Fruit fly (Drosophila melanogaster) whole organism, embryonic: ENCODE results near the gene Fas3.

ENCODE experiments used
- Awh ChIP-seq: fragments of 200-800 bp; sonication (Bioruptor generic); IDR thresholded peaks from 2 replicates; pipeline ENCODE4, ENCODE4 v1.3.6; 2022; ENCODE audit warnings: missing biosample characterization, missing genetic modification characterization
- B-H2 ChIP-seq: fragments of 200-800 bp; sonication (Bioruptor generic); optimal IDR thresholded peaks from 2 replicates; lab custom pipeline; 2018; ENCODE audit warnings: missing biosample characterization, mild to moderate bottlenecking, missing genetic modification characterization
- Blimp-1 ChIP-seq: fragments of 200-800 bp; sonication (Bioruptor generic); optimal IDR thresholded peaks from 3 replicates; lab custom pipeline; 2018; ENCODE audit warnings: missing biosample characterization, missing genetic modification characterization, mild to moderate bottlenecking, moderate library complexity, missing genetic modification reagents
- CG10959 ChIP-seq: fragments of 200-800 bp; sonication (Bioruptor generic); IDR thresholded peaks from 2 replicates; pipeline ENCODE4 v1.3.6; 2022; ENCODE audit warnings: missing biosample characterization, missing genetic modification characterization
- CG11504 ChIP-seq: fragments of 200-800 bp; sonication (Bioruptor generic); optimal IDR thresholded peaks from 3 replicates; lab custom pipeline; 2019; ENCODE audit warnings: missing biosample characterization, mild to moderate bottlenecking, missing genetic modification characterization, moderate library complexity
- CG11695 ChIP-seq: fragments of 200-800 bp; sonication (Bioruptor generic); IDR thresholded peaks from 3 replicates; pipeline ENCODE4 v1.3.6; 2022; ENCODE audit warnings: missing biosample characterization, missing genetic modification characterization
- CG11696 ChIP-seq: fragments of 200-800 bp; sonication (Bioruptor generic); IDR thresholded peaks from 2 replicates; pipeline ENCODE4 v1.3.6; 2022; ENCODE audit warnings: missing biosample characterization, missing genetic modification characterization
- CG12071 ChIP-seq: fragments of 200-800 bp; sonication (Bioruptor generic); optimal IDR thresholded peaks from 3 replicates; lab custom pipeline; 2018; ENCODE audit warnings: missing biosample characterization, mild to moderate bottlenecking, missing genetic modification characterization
- CG12236 ChIP-seq: fragments of 200-800 bp; sonication (Bioruptor generic); optimal IDR thresholded peaks from 2 replicates; lab custom pipeline; 2016; ENCODE audit warnings: missing biosample characterization, missing genetic modification characterization
- CG13123 ChIP-seq: fragments of 200-800 bp; sonication (Bioruptor generic); optimal IDR thresholded peaks from 2 replicates; lab custom pipeline; 2016; ENCODE audit warnings: missing biosample characterization, missing genetic modification characterization
- CG13894 ChIP-seq: fragments of 200-800 bp; sonication (Bioruptor generic); optimal IDR thresholded peaks from 3 replicates; lab custom pipeline; 2018; ENCODE audit warnings: missing biosample characterization, mild to moderate bottlenecking, missing genetic modification characterization, moderate library complexity
- CG1832 ChIP-seq: fragments of 200-800 bp; sonication (Bioruptor generic); optimal IDR thresholded peaks from 2 replicates; lab custom pipeline; 2017; ENCODE audit warnings: missing biosample characterization, mild to moderate bottlenecking, missing genetic modification characterization, inconsistent platforms
- CG18764 ChIP-seq: fragments of 200-800 bp; sonication (Bioruptor generic); optimal IDR thresholded peaks from 3 replicates; lab custom pipeline; 2016; ENCODE audit warnings: missing biosample characterization, missing genetic modification characterization
- CG2202 ChIP-seq: fragments of 200-800 bp; sonication (Bioruptor generic); optimal IDR thresholded peaks from 2 replicates; lab custom pipeline; 2018; ENCODE audit warnings: missing biosample characterization, mild to moderate bottlenecking, missing genetic modification characterization
- CG2712 ChIP-seq: fragments of 200-800 bp; optimal IDR thresholded peaks from 3 replicates; lab custom pipeline; 2019; ENCODE audit warnings: missing biosample characterization, mild to moderate bottlenecking, missing genetic modification characterization, moderate library complexity
- CG31441 ChIP-seq: fragments of 200-800 bp; sonication (Bioruptor generic); IDR thresholded peaks from 2 replicates; pipeline ENCODE4 v1.3.6; 2022; ENCODE audit warnings: missing biosample characterization, missing genetic modification characterization
- CG4404 ChIP-seq: fragments of 200-800 bp; sonication (Bioruptor generic); IDR thresholded peaks from 2 replicates; pipeline ENCODE4 v1.3.6; 2022; ENCODE audit warnings: missing biosample characterization, missing genetic modification characterization
- CG7372 ChIP-seq: fragments of 200-800 bp; sonication (Bioruptor generic); IDR thresholded peaks from 2 replicates; pipeline ENCODE4 v1.3.6; 2022; ENCODE audit warnings: missing biosample characterization, missing genetic modification characterization
- CG7963 ChIP-seq: fragments of 200-800 bp; sonication (Bioruptor generic); IDR thresholded peaks from 3 replicates; pipeline ENCODE4 v1.3.6; 2022; ENCODE audit warnings: missing biosample characterization, missing genetic modification characterization; ENCODE audit not compliant: partially characterized antibody
- CG8478 ChIP-seq: fragments of >200 bp; optimal IDR thresholded peaks from 2 replicates; lab custom pipeline; 2018
- CG9215 ChIP-seq: fragments of 200-800 bp; sonication (Bioruptor generic); IDR thresholded peaks from 2 replicates; pipeline ENCODE4 v1.3.6; 2022; ENCODE audit warnings: missing biosample characterization, missing genetic modification characterization
- CoRest ChIP-seq: fragments of 200-800 bp; sonication (Bioruptor generic); optimal IDR thresholded peaks from 3 replicates; lab custom pipeline; 2018; ENCODE audit warnings: missing biosample characterization, mild to moderate bottlenecking, missing genetic modification characterization, moderate library complexity
- Hr3 ChIP-seq: fragments of 200-800 bp; sonication (Bioruptor generic); optimal IDR thresholded peaks from 3 replicates; lab custom pipeline; 2016; ENCODE audit warnings: missing biosample characterization, missing genetic modification characterization
- Hr78 ChIP-seq, 2 experiments: fragments of 200-800 bp in 1 of 2; fragments of >200 bp in 1 of 2; sonication (Bioruptor generic) in 1 of 2; optimal IDR thresholded peaks; 2 replicates each; lab custom pipeline; 2017 to 2019; ENCODE audit warnings: missing biosample characterization in 2 of 2, missing genetic modification characterization in 2 of 2, mild to moderate bottlenecking in 1 of 2, moderate library complexity in 1 of 2
- Lpt ChIP-seq: fragments of >200 bp; optimal IDR thresholded peaks from 2 replicates; lab custom pipeline; 2018; ENCODE audit warnings: missing biosample characterization, missing genetic modification characterization
- Mad ChIP-seq: fragments of 200-800 bp; sonication (Bioruptor generic); optimal IDR thresholded peaks from 2 replicates; lab custom pipeline; 2016; ENCODE audit warnings: missing biosample characterization, missing genetic modification characterization
- Max ChIP-seq: fragments of 200-800 bp; sonication (Bioruptor generic); optimal IDR thresholded peaks from 2 replicates; lab custom pipeline; 2016; ENCODE audit warnings: missing biosample characterization, mild to moderate bottlenecking, missing genetic modification characterization
- Med ChIP-seq: fragments of 200-800 bp; sonication (Bioruptor generic); peaks from one replicate; lab custom pipeline; 2016; ENCODE audit warnings: missing biosample characterization, missing genetic modification characterization, mild to moderate bottlenecking, inconsistent platforms, moderate library complexity
- Mrtf ChIP-seq: fragments of 200-800 bp; sonication (Bioruptor generic); IDR thresholded peaks from 3 replicates; pipeline ENCODE4 v1.3.6; 2022; ENCODE audit warnings: missing biosample characterization, missing genetic modification characterization
- Neu2 ChIP-seq: fragments of 200-800 bp; sonication (Bioruptor generic); optimal IDR thresholded peaks from 3 replicates; lab custom pipeline; 2016; ENCODE audit warnings: missing biosample characterization, missing genetic modification characterization, borderline replicate concordance
- Oli ChIP-seq: fragments of 200-800 bp; sonication (Bioruptor generic); optimal IDR thresholded peaks from 2 replicates; lab custom pipeline; 2018; ENCODE audit warnings: missing biosample characterization, mild to moderate bottlenecking, missing genetic modification characterization, moderate library complexity
- PHDP ChIP-seq: fragments of 200-800 bp; sonication (Bioruptor generic); optimal IDR thresholded peaks from 3 replicates; lab custom pipeline; 2018; ENCODE audit warnings: missing biosample characterization, mild to moderate bottlenecking, missing genetic modification characterization, moderate library complexity
- az2 ChIP-seq: fragments of 200-800 bp; sonication (Bioruptor generic); optimal IDR thresholded peaks from 3 replicates; lab custom pipeline; 2016; ENCODE audit warnings: missing biosample characterization, missing genetic modification characterization
- br ChIP-seq: fragments of >200 bp; optimal IDR thresholded peaks from 2 replicates; lab custom pipeline; 2017
- cg ChIP-seq: fragments of 200-800 bp; sonication (Bioruptor generic); optimal IDR thresholded peaks from 3 replicates; lab custom pipeline; 2019; ENCODE audit warnings: missing biosample characterization, mild to moderate bottlenecking, missing genetic modification characterization, moderate library complexity
- dimm ChIP-seq: fragments of 200-800 bp; sonication (Bioruptor generic); IDR thresholded peaks from 2 replicates; pipeline ENCODE4 v1.3.6; 2022; ENCODE audit warnings: missing biosample characterization, missing genetic modification characterization
- en ChIP-seq: fragments of 200-800 bp; sonication (Bioruptor generic); optimal IDR thresholded peaks from 2 replicates; lab custom pipeline; 2016; ENCODE audit warnings: missing biosample characterization, missing genetic modification characterization
- fd3F ChIP-seq: fragments of 200-800 bp; sonication (Bioruptor generic); optimal IDR thresholded peaks from 2 replicates; lab custom pipeline; 2018; ENCODE audit warnings: missing biosample characterization, mild to moderate bottlenecking, missing genetic modification characterization, moderate library complexity
- ind ChIP-seq: fragments of 200-800 bp; sonication (Bioruptor generic); optimal IDR thresholded peaks from 3 replicates; lab custom pipeline; 2016; ENCODE audit warnings: missing biosample characterization, missing genetic modification characterization
- kah ChIP-seq: fragments of 200-800 bp; sonication (Bioruptor generic); optimal IDR thresholded peaks from 2 replicates; lab custom pipeline; 2018; ENCODE audit warnings: missing biosample characterization, mild to moderate bottlenecking, missing genetic modification characterization
- lilli ChIP-seq: fragments of 200-800 bp; sonication (Bioruptor generic); optimal IDR thresholded peaks from 3 replicates; lab custom pipeline; 2016; ENCODE audit warnings: missing biosample characterization, missing genetic modification characterization
- nerfin-1 ChIP-seq: fragments of 200-800 bp; sonication (Bioruptor generic); optimal IDR thresholded peaks from 3 replicates; lab custom pipeline; 2019; ENCODE audit warnings: missing biosample characterization, mild to moderate bottlenecking, missing genetic modification characterization, moderate library complexity
- odd ChIP-seq: fragments of 200-800 bp; sonication (Bioruptor generic); optimal IDR thresholded peaks from 2 replicates; lab custom pipeline; 2017; ENCODE audit warnings: missing biosample characterization, mild to moderate bottlenecking, missing genetic modification characterization
- slbo ChIP-seq: fragments of 200-800 bp; sonication (Bioruptor generic); IDR thresholded peaks from 2 replicates; pipeline ENCODE4 v1.3.6; 2022; ENCODE audit warnings: missing biosample characterization, missing genetic modification characterization
- sna ChIP-seq: fragments of 200-800 bp; sonication (Bioruptor generic); IDR thresholded peaks from 2 replicates; pipeline ENCODE4 v1.3.6; 2022; ENCODE audit warnings: missing biosample characterization, missing genetic modification characterization; ENCODE audit not compliant: partially characterized antibody
- tin ChIP-seq: fragments of 200-800 bp; sonication (Bioruptor generic); optimal IDR thresholded peaks from 3 replicates; lab custom pipeline; 2016; ENCODE audit warnings: missing biosample characterization, missing genetic modification characterization
- trem ChIP-seq: fragments of 200-800 bp; optimal IDR thresholded peaks from 3 replicates; lab custom pipeline; 2019; ENCODE audit warnings: missing biosample characterization, mild to moderate bottlenecking, missing genetic modification characterization, moderate library complexity
- tup ChIP-seq: fragments of 200-800 bp; sonication (Bioruptor generic); optimal IDR thresholded peaks from 2 replicates; lab custom pipeline; 2016; ENCODE audit warnings: missing biosample characterization, mild to moderate bottlenecking, missing genetic modification characterization, moderate library complexity
- usp ChIP-seq: fragments of >200 bp; optimal IDR thresholded peaks from 2 replicates; lab custom pipeline; 2017; ENCODE audit warnings: missing biosample characterization, missing genetic modification characterization
- wor ChIP-seq: fragments of 200-800 bp; sonication (Bioruptor generic); IDR thresholded peaks from 2 replicates; pipeline ENCODE4 v1.3.6; 2022; ENCODE audit warnings: missing biosample characterization, missing genetic modification characterization
- zen ChIP-seq: fragments of 200-800 bp; sonication (Bioruptor generic); optimal IDR thresholded peaks from 3 replicates; lab custom pipeline; 2018; ENCODE audit warnings: missing biosample characterization, mild to moderate bottlenecking, missing genetic modification characterization, moderate library complexity
- zf30C ChIP-seq: fragments of 200-800 bp; sonication (Bioruptor generic); optimal IDR thresholded peaks from 3 replicates; lab custom pipeline; 2018; ENCODE audit warnings: missing biosample characterization, mild to moderate bottlenecking, missing genetic modification characterization

Gene Fas3

dm6 chr2L:18345194-18345593 lies 25.3 kb downstream of the Fas3 start (continued):
- TF ChIP-seq CG1832 (GFP tag; lab: Kevin White, UChicago), result no peak
- TF ChIP-seq CG4404, result no peak
- no peak for TF ChIP-seq CG8478
- TF ChIP-seq Mrtf, result no peak
- no peak for TF ChIP-seq Lpt
- TF ChIP-seq br (lab: Kevin White, UChicago), result no peak
- 0 out of 3 replicates have a peak, but pooled peaks have one; percentile 44 for TF ChIP-seq CG11695 (GFP tag; lab: Robert Waterston, UW)
- TF ChIP-seq CG2712, result peak; percentile 65
- no peak for TF ChIP-seq CG13123
- no peak for TF ChIP-seq dimm (GFP tag; lab: Robert Waterston, UW)
- peak; percentile 1 for TF ChIP-seq Max (GFP tag; lab: Kevin White, UChicago)
- peak; percentile 23 for TF ChIP-seq CG2202
- TF ChIP-seq kah (GFP tag; lab: Kevin White, UChicago), result no peak
- TF ChIP-seq Neu2 (GFP tag; lab: Kevin White, UChicago), result no peak
- TF ChIP-seq Hr78 (GFP tag; optimal IDR thresholded peaks at IDR 0.05; lab: Kevin White, UChicago), result no peak
- TF ChIP-seq CG9215 (GFP tag; lab: Robert Waterston, UW), result no peak
- no peak for TF ChIP-seq B-H2 (GFP tag; lab: Kevin White, UChicago)
- TF ChIP-seq PHDP (tag; lab: Kevin White, UChicago), result peak; percentile 42
- peak; percentile 54 for TF ChIP-seq Med (GFP tag; lab: Kevin White, UChicago)
- TF ChIP-seq sna (GFP tag; lab: Robert Waterston, UW), result no peak
- no peak for TF ChIP-seq CG13894 (tag; lab: Kevin White, UChicago)
- TF ChIP-seq Hr3 (GFP tag; lab: Kevin White, UChicago), result no peak
- no peak for TF ChIP-seq usp
- TF ChIP-seq zen (tag; lab: Kevin White, UChicago), result peak; percentile 3
- no peak for TF ChIP-seq CG7963 (GFP tag; lab: Robert Waterston, UW)
- TF ChIP-seq az2 (GFP tag; lab: Kevin White, UChicago), result peak; percentile 42
- no peak for TF ChIP-seq CG12071
- TF ChIP-seq slbo (GFP tag; lab: Robert Waterston, UW), result no peak
- TF ChIP-seq Oli (tag; lab: Kevin White, UChicago), result peak; percentile 50
- TF ChIP-seq wor (GFP tag; lab: Robert Waterston, UW), result 0 out of 2 replicates have a peak, but pooled peaks have one; percentile 15
- TF ChIP-seq CG7372 (GFP tag; lab: Robert Waterston, UW), result no peak
- peak; percentile 10 for TF ChIP-seq odd
- no peak for TF ChIP-seq zf30C (GFP tag; lab: Kevin White, UChicago)
- TF ChIP-seq tup (GFP tag; lab: Kevin White, UChicago), result no peak
- no peak for TF ChIP-seq cg (GFP tag; lab: Kevin White, UChicago)
- TF ChIP-seq fd3F, result no peak
- TF ChIP-seq ind (GFP tag; lab: Kevin White, UChicago), result no peak
- no peak for TF ChIP-seq CG11696 (GFP tag; lab: Robert Waterston, UW)
- no peak for TF ChIP-seq en (GFP tag; lab: Kevin White, UChicago)
- TF ChIP-seq nerfin-1 (tag; lab: Kevin White, UChicago), result peak; percentile 15
- TF ChIP-seq trem (tag; lab: Kevin White, UChicago), result peak; percentile 21
- no peak for TF ChIP-seq lilli (GFP tag; lab: Kevin White, UChicago)
- no peak for TF ChIP-seq CG18764
- peak; percentile 65 for TF ChIP-seq CG11504 (tag; lab: Kevin White, UChicago)
- peak; percentile 24 for TF ChIP-seq CoRest (tag; lab: Kevin White, UChicago)
- TF ChIP-seq CG12236, result no peak
- peak; percentile 27 for TF ChIP-seq tin (GFP tag; lab: Kevin White, UChicago)
- TF ChIP-seq CG10959 (GFP tag; lab: Robert Waterston, UW), result peak; percentile 21; the same call in 1 of the 2 replicates
- TF ChIP-seq Awh (GFP tag; lab: Robert Waterston, UW), result peak; percentile 23; the same call in 1 of the 2 replicates
- TF ChIP-seq Mad (GFP tag; lab: Kevin White, UChicago), result no peak
- TF ChIP-seq CG31441 (GFP tag; lab: Robert Waterston, UW), result peak; percentile 63
- peak; percentile 67 for TF ChIP-seq Blimp-1 (GFP tag; lab: Kevin White, UChicago)
